Worm (Caenorhabditis elegans) whole organism, young adult: ENCODE data around the gene F16B12.4.

Source experiments
- B0336.3 ChIP-seq: fragments of 200-800 bp; sonication (Bioruptor generic); IDR thresholded peaks from 2 replicates; pipeline ENCODE4 v1.3.6; 2022; ENCODE audit warnings: missing genetic modification characterization, missing compliant biosample characterization
- D2030.7 ChIP-seq: fragments of 200-800 bp; sonication (Bioruptor generic); IDR thresholded peaks from 2 replicates; pipeline ENCODE4 v1.3.6; 2022; ENCODE audit warnings: missing genetic modification reagents, missing genetic modification characterization, missing compliant biosample characterization
- F10E7.11 ChIP-seq: sonication (generic microtip); optimal IDR thresholded peaks from 2 replicates; lab custom pipeline; 2017; ENCODE audit warnings: mild to moderate bottlenecking, missing genetic modification characterization, moderate library complexity, missing compliant biosample characterization
- F22D6.2 ChIP-seq: sonication (generic microtip); optimal IDR thresholded peaks from 2 replicates; lab custom pipeline; 2016; ENCODE audit warnings: mild to moderate bottlenecking, missing genetic modification characterization, missing compliant biosample characterization
- F33H1.4 ChIP-seq: fragments of 200-800 bp; sonication (Bioruptor generic); IDR thresholded peaks from 2 replicates; pipeline ENCODE4 v1.3.6; 2022; ENCODE audit warnings: missing genetic modification reagents, missing genetic modification characterization, missing compliant biosample characterization
- F52B5.7 ChIP-seq: sonication (generic microtip); optimal IDR thresholded peaks from 2 replicates; lab custom pipeline; 2016; ENCODE audit warnings: mild to moderate bottlenecking, missing genetic modification characterization, missing compliant biosample characterization
- F57C9.4 ChIP-seq: sonication (generic microtip); optimal IDR thresholded peaks from 2 replicates; lab custom pipeline; 2017; ENCODE audit warnings: mild to moderate bottlenecking, missing genetic modification characterization, missing compliant biosample characterization
- K11D2.4 ChIP-seq: fragments of 200-800 bp; sonication (Bioruptor generic); IDR thresholded peaks from 2 replicates; pipeline ENCODE4 v1.3.6; 2022; ENCODE audit warnings: missing genetic modification reagents, missing genetic modification characterization, missing compliant biosample characterization
- K12H6.12 ChIP-seq: fragments of 200-800 bp; sonication (Bioruptor generic); optimal IDR thresholded peaks from 2 replicates; lab custom pipeline; 2018; ENCODE audit warnings: mild to moderate bottlenecking, missing genetic modification characterization, missing compliant biosample characterization
- Y56A3A.18 ChIP-seq: fragments of 200-800 bp; sonication (Bioruptor generic); IDR thresholded peaks from 2 replicates; pipeline ENCODE4 v1.3.6; 2022; ENCODE audit warnings: missing genetic modification reagents, missing genetic modification characterization, missing compliant biosample characterization
- ama-1 ChIP-seq, 3 experiments: fragments of 150-350 bp in 1 of 3; sonication (generic microtip) in 2 of 3; optimal IDR thresholded peaks; 2 replicates each; lab custom pipeline; 2014 to 2018; ENCODE audit warnings: missing biosample characterization in 2 of 3, missing genetic modification characterization in 2 of 3, missing genetic modification reagents in 2 of 3
- attf-3 ChIP-seq: fragments of 200-800 bp; sonication (Bioruptor generic); conservative IDR thresholded peaks from 2 replicates; pipeline ENCODE4 v1.3.6; 2022; ENCODE audit warnings: missing genetic modification reagents, missing genetic modification characterization, missing compliant biosample characterization
- ccch-3 ChIP-seq: fragments of 200-800 bp; sonication (Bioruptor generic); optimal IDR thresholded peaks from 2 replicates; lab custom pipeline; 2018; ENCODE audit warnings: mild to moderate bottlenecking, missing genetic modification characterization, missing compliant biosample characterization
- ceh-100 ChIP-seq: fragments of 200-800 bp; sonication (Bioruptor generic); IDR thresholded peaks from 2 replicates; pipeline ENCODE4 v1.3.6; 2022; ENCODE audit warnings: missing genetic modification reagents, missing genetic modification characterization, missing compliant biosample characterization
- dox-1 ChIP-seq: fragments of 200-800 bp; sonication (Bioruptor generic); IDR thresholded peaks from 2 replicates; pipeline ENCODE4 v1.3.6; 2022; ENCODE audit warnings: missing genetic modification reagents, missing genetic modification characterization, missing compliant biosample characterization
- egl-44 ChIP-seq: fragments of 200-800 bp; sonication (Bioruptor generic); IDR thresholded peaks from 2 replicates; pipeline ENCODE4 v1.3.6; 2022; ENCODE audit warnings: missing genetic modification reagents, missing genetic modification characterization, missing compliant biosample characterization
- egrh-3 ChIP-seq: fragments of 200-800 bp; sonication (Bioruptor generic); IDR thresholded peaks from 2 replicates; pipeline ENCODE4 v1.3.6; 2022; ENCODE audit warnings: missing genetic modification reagents, missing genetic modification characterization, missing compliant biosample characterization
- hlh-12 ChIP-seq: sonication (generic microtip); optimal IDR thresholded peaks from 2 replicates; lab custom pipeline; 2016; ENCODE audit warnings: missing genetic modification characterization, missing compliant biosample characterization
- hmg-1.2 ChIP-seq: fragments of 200-800 bp; sonication (Bioruptor generic); IDR thresholded peaks from 2 replicates; pipeline ENCODE4 v1.3.6; 2022; ENCODE audit warnings: missing genetic modification reagents, missing genetic modification characterization, missing compliant biosample characterization
- hrde-1 ChIP-seq: sonication (generic microtip); optimal IDR thresholded peaks from 2 replicates; lab custom pipeline; 2016; ENCODE audit warnings: missing genetic modification characterization, mild to moderate bottlenecking, missing compliant biosample characterization, moderate library complexity, missing genotype, missing genetic modification reagents, borderline replicate concordance
- hsf-1 ChIP-seq: fragments of 200-800 bp; sonication (Bioruptor generic); IDR thresholded peaks from 2 replicates; pipeline ENCODE4 v1.3.6; 2022; ENCODE audit warnings: missing genetic modification reagents, missing genetic modification characterization, missing compliant biosample characterization
- lir-1 ChIP-seq: fragments of 200-800 bp; sonication (Bioruptor generic); conservative IDR thresholded peaks from 2 replicates; pipeline ENCODE4 v1.3.6; 2022; ENCODE audit warnings: missing genetic modification reagents, missing genetic modification characterization, missing compliant biosample characterization
- lsl-1 ChIP-seq: fragments of 200-800 bp; sonication (Bioruptor generic); optimal IDR thresholded peaks from 2 replicates; lab custom pipeline; 2018; ENCODE audit warnings: mild to moderate bottlenecking, missing genetic modification characterization, moderate library complexity, missing compliant biosample characterization
- lsy-27 ChIP-seq: sonication (generic microtip); optimal IDR thresholded peaks from 2 replicates; lab custom pipeline; 2017; ENCODE audit warnings: missing genetic modification characterization, mild to moderate bottlenecking, missing compliant biosample characterization, antibody characterized with exemption, missing genotype, borderline replicate concordance; ENCODE audit not compliant: insufficient read depth
- madf-10 ChIP-seq: sonication (generic microtip); optimal IDR thresholded peaks from 2 replicates; lab custom pipeline; 2016; ENCODE audit warnings: mild to moderate bottlenecking, missing genetic modification characterization, missing compliant biosample characterization
- mes-4 ChIP-seq: sonication (generic microtip); optimal IDR thresholded peaks from 2 replicates; lab custom pipeline; 2016; ENCODE audit warnings: missing genotype, missing genetic modification characterization, missing compliant biosample characterization
- nfyb-1 ChIP-seq: fragments of 200-800 bp; sonication (Bioruptor generic); IDR thresholded peaks from 2 replicates; pipeline ENCODE4 v1.3.6; 2022; ENCODE audit warnings: missing genetic modification reagents, missing genetic modification characterization, missing compliant biosample characterization
- nhr-120 ChIP-seq: fragments of 200-800 bp; sonication (Bioruptor generic); IDR thresholded peaks from 2 replicates; pipeline ENCODE4 v1.3.6; 2022; ENCODE audit warnings: missing genetic modification characterization, missing compliant biosample characterization
- nhr-179 ChIP-seq: sonication (generic microtip); optimal IDR thresholded peaks from 2 replicates; lab custom pipeline; 2016; ENCODE audit warnings: mild to moderate bottlenecking, missing genetic modification characterization, missing compliant biosample characterization
- nhr-90 ChIP-seq: sonication (generic microtip); optimal IDR thresholded peaks from 2 replicates; lab custom pipeline; 2016; ENCODE audit warnings: missing genotype, mild to moderate bottlenecking, missing genetic modification characterization, missing compliant biosample characterization
- sdz-38 ChIP-seq: sonication (generic microtip); optimal IDR thresholded peaks from 2 replicates; lab custom pipeline; 2016; ENCODE audit warnings: missing genotype, missing genetic modification characterization, missing compliant biosample characterization
- snpc-1.3 ChIP-seq: sonication (generic microtip); optimal IDR thresholded peaks from 2 replicates; lab custom pipeline; 2017; ENCODE audit warnings: missing genetic modification characterization, mild to moderate bottlenecking, missing compliant biosample characterization, antibody characterized with exemption, moderate library complexity, missing genotype, missing genetic modification reagents; ENCODE audit not compliant: insufficient read depth
- snpc-3.4 ChIP-seq: sonication (generic microtip); optimal IDR thresholded peaks from 2 replicates; lab custom pipeline; 2017; ENCODE audit warnings: missing genetic modification characterization, mild to moderate bottlenecking, missing compliant biosample characterization, antibody characterized with exemption, moderate library complexity, missing genotype, missing genetic modification reagents
- snpc-4 ChIP-seq, 5 experiments: fragments of 150-350 bp in 1 of 5; sonication (generic microtip) in 4 of 5; optimal IDR thresholded peaks; 2 replicates each; lab custom pipeline; 2014 to 2018; ENCODE audit warnings: missing genetic modification characterization in 5 of 5, missing biosample characterization in 3 of 5, antibody characterized with exemption in 2 of 5, mild to moderate bottlenecking in 2 of 5, missing compliant biosample characterization in 2 of 5, missing genotype in 2 of 5, moderate library complexity in 2 of 5, missing genetic modification reagents in 1 of 5
- sptf-2 ChIP-seq: fragments of 200-800 bp; sonication (Bioruptor generic); optimal IDR thresholded peaks from 2 replicates; lab custom pipeline; 2018; ENCODE audit warnings: mild to moderate bottlenecking, missing genetic modification characterization, missing compliant biosample characterization
- tbx-9 ChIP-seq: sonication (generic microtip); optimal IDR thresholded peaks from 2 replicates; lab custom pipeline; 2016; ENCODE audit warnings: borderline replicate concordance, missing genetic modification characterization, inconsistent platforms, missing compliant biosample characterization
- tlf-1 ChIP-seq: fragments of 200-800 bp; sonication (Bioruptor generic); optimal IDR thresholded peaks from 2 replicates; lab custom pipeline; 2018; ENCODE audit warnings: mild to moderate bottlenecking, missing genetic modification characterization, missing compliant biosample characterization
- zfh-2 ChIP-seq: fragments of 200-800 bp; sonication (Bioruptor generic); conservative IDR thresholded peaks from 2 replicates; pipeline ENCODE4 v1.3.6; 2022; ENCODE audit warnings: missing genetic modification reagents, missing genetic modification characterization, missing compliant biosample characterization
- ztf-18 ChIP-seq: sonication (generic microtip); optimal IDR thresholded peaks from 2 replicates; lab custom pipeline; 2016; ENCODE audit warnings: missing genotype, mild to moderate bottlenecking, missing genetic modification characterization, missing compliant biosample characterization

The F16B12.4 gene

ce11 chrX:14056527-14056926 lies 41.9 kb downstream of the F16B12.4 start:
- TF ChIP-seq dox-1 (GFP tag; lab: Robert Waterston, UW) (no peak), mes-4 (tag; lab: Kevin White, UChicago) (no peak), hlh-12 (tag; lab: Kevin White, UChicago) (no peak), nhr-90 (no peak), F22D6.2 (no peak), nhr-179 (tag; lab: Kevin White, UChicago) (no peak), hsf-1 (GFP tag; lab: Robert Waterston, UW) (no peak), snpc-1.3 (no peak), hmg-1.2 (no peak), ztf-18 (no peak), nfyb-1 (GFP tag; lab: Robert Waterston, UW) (no peak), sdz-38 (tag; lab: Kevin White, UChicago) (no peak), snpc-3.4 (tag; lab: Kevin White, UChicago) (no peak), K11D2.4 (no peak), nhr-120 (GFP tag; lab: Robert Waterston, UW) (no peak), egl-44 (no peak)

ce11 chrX:14055715-14056114 lies 42.8 kb downstream of the F16B12.4 start:
- TF ChIP-seq lir-1 (GFP tag; lab: Robert Waterston, UW) (no peak), tbx-9 (tag; lab: Kevin White, UChicago) (no peak), F33H1.4 (GFP tag; lab: Robert Waterston, UW) (no peak), hrde-1 (tag; lab: Kevin White, UChicago) (no peak), ceh-100 (GFP tag; lab: Robert Waterston, UW) (no peak), egrh-3 (GFP tag; lab: Robert Waterston, UW) (no peak), lsy-27 (tag; lab: Kevin White, UChicago) (no peak), F52B5.7 (no peak), tlf-1 (GFP tag; lab: Kevin White, UChicago) (no peak), sptf-2 (GFP tag; lab: Kevin White, UChicago) (no peak), attf-3 (GFP tag; lab: Robert Waterston, UW) (no peak), Y56A3A.18 (GFP tag; lab: Robert Waterston, UW) (no peak), lsl-1 (no peak), ama-1 (optimal IDR thresholded peaks at IDR 0.05; lab: Kevin White, UChicago) (no peak), ama-1 (GFP tag; optimal IDR thresholded peaks at IDR 0.05; lab: Kevin White, UChicago) (no peak), ccch-3 (GFP tag; lab: Kevin White, UChicago) (no peak), D2030.7 (no peak), madf-10 (tag; lab: Kevin White, UChicago) (no peak), K12H6.12 (tag; lab: Kevin White, UChicago) (no peak), F10E7.11 (tag; lab: Kevin White, UChicago) (no peak)

ce11 chrX:14054799-14055198 lies 43.7 kb downstream of the F16B12.4 start:
- TF ChIP-seq F57C9.4 (tag; lab: Kevin White, UChicago), result no peak
- TF ChIP-seq K12H6.12 (tag; lab: Kevin White, UChicago), result no peak
- TF ChIP-seq B0336.3 (GFP tag; lab: Robert Waterston, UW), result no peak
- TF ChIP-seq snpc-4 (GFP tag; optimal IDR thresholded peaks at IDR 0.05; lab: Kevin White, UChicago), result no peak
- no peak for TF ChIP-seq snpc-4 (tag; optimal IDR thresholded peaks at IDR 0.05; lab: Kevin White, UChicago)
- peak; percentile 41; the same call in 1 of the 2 replicates for TF ChIP-seq zfh-2 (GFP tag; lab: Robert Waterston, UW)
- no peak for TF ChIP-seq sptf-2 (GFP tag; lab: Kevin White, UChicago)
